Fruit fly (Drosophila melanogaster): ENCODE results near the gene tbc.

dm6 chrX:20418864-20419263 is 30.3 kb upstream of the tbc start, which contains the start of gene Obp19c:
- TF ChIP-seq ttk (optimal IDR thresholded peaks at IDR 0.05): no peak
- no peak for TF ChIP-seq h (optimal IDR thresholded peaks at IDR 0.05)
- TF ChIP-seq Sin3A (optimal IDR thresholded peaks at IDR 0.05): no peak
- no peak for TF ChIP-seq insv (optimal IDR thresholded peaks at IDR 0.05)
- no peak for TF ChIP-seq psq (optimal IDR thresholded peaks at IDR 0.05)
